Fruit fly (Drosophila melanogaster): ENCODE results near the gene CG6428.

CG6428 gene

dm6 chrX:3950199-3950645 lies 18.2 kb downstream of the CG6428 start (continued):
- TF ChIP-seq CG8765 (GFP tag; IDR thresholded peaks at IDR 0.05) = no peak
- no peak for TF ChIP-seq Mrtf (GFP tag; IDR thresholded peaks at IDR 0.05)
- no peak for TF ChIP-seq wek (GFP tag; optimal IDR thresholded peaks at IDR 0.05)
- peak; percentile 47; the same call in 2 of the 3 replicates for TF ChIP-seq row (GFP tag; IDR thresholded peaks at IDR 0.05)
- peak; percentile 14 for TF ChIP-seq D19B (GFP tag; optimal IDR thresholded peaks at IDR 0.05)
- peak; percentile 82 for TF ChIP-seq sens (GFP tag)
- peak; percentile 64 for TF ChIP-seq mam (GFP tag; optimal IDR thresholded peaks at IDR 0.05)
- no peak for TF ChIP-seq Trl (optimal IDR thresholded peaks at IDR 0.05)
- TF ChIP-seq Trl (GFP tag; optimal IDR thresholded peaks at IDR 0.05) = peak; percentile 17
- TF ChIP-seq amos (GFP tag; IDR thresholded peaks at IDR 0.05; ENCODE audit: partially characterized antibody) = no peak
- no peak for TF ChIP-seq CG4404 (GFP tag; IDR thresholded peaks at IDR 0.05)
- TF ChIP-seq Ssrp (tag; optimal IDR thresholded peaks at IDR 0.05) = no peak
- TF ChIP-seq CG14441 (GFP tag; IDR thresholded peaks at IDR 0.05) = 0 out of 2 replicates have a peak, but pooled peaks have one; percentile 11
- TF ChIP-seq NC2β (GFP tag; optimal IDR thresholded peaks at IDR 0.05) = no peak
- TF ChIP-seq gro (GFP tag; optimal IDR thresholded peaks at IDR 0.05) = no peak
- TF ChIP-seq CG6689 (GFP tag; IDR thresholded peaks at IDR 0.05) = peak; percentile 13; the same call in 1 of the 2 replicates
- TF ChIP-seq CG2199 (GFP tag; IDR thresholded peaks at IDR 0.05) = no peak
- no peak for TF ChIP-seq Dad (GFP tag; optimal IDR thresholded peaks at IDR 0.05)
- TF ChIP-seq CG30403 (GFP tag; optimal IDR thresholded peaks at IDR 0.05) = peak; percentile 41
- peak; percentile 25; the same call in 1 of the 2 replicates for TF ChIP-seq Atf6 (GFP tag; IDR thresholded peaks at IDR 0.05)

DNA sequence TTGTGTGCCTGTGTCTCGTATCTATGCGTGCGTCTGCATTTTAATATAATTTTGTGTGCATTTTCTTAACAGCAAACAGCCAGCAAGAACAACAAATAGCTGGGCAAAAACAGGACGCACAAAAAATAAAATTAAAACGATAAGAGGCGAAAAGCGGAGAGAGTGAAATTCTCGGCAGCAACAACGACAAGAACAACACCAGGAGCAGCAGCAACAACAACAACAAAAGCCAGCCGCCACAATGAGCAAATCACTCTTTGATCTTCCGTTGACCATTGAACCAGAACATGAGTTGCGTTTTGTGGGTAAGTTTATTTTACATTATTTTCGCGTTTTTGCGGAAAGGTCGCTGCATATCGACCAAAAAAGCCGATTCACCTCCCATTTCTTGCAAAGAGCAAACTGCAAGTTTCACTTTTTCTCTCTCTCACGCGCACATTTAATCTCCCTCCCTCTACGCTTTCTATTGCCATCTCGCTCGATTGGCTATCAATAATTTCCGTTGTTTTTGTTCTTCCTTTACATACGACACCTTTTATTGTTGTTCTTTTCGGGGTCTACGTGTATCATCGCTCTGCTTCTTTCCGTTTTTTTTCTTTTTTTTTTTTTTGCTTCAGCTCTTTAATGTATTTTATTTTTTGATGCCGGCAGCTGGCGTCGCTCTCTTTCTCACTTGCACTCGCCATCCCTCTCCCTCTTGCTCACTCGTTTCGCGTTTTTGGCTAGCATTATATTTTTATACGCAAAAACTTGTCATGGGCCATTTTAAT lies 18.9 kb downstream of the CG6428 start:
- TF ChIP-seq BtbVII (GFP tag; optimal IDR thresholded peaks at IDR 0.05) = no peak
- TF ChIP-seq CG4820 (GFP tag; optimal IDR thresholded peaks at IDR 0.05) = no peak
- TF ChIP-seq lbe (GFP tag; optimal IDR thresholded peaks at IDR 0.05) = peak; percentile 44
- peak; percentile 90 for TF ChIP-seq CG4360 (GFP tag; IDR thresholded peaks at IDR 0.05)
- TF ChIP-seq CG13624 (GFP tag; optimal IDR thresholded peaks at IDR 0.05) = no peak
- no peak for TF ChIP-seq Side (GFP tag; optimal IDR thresholded peaks at IDR 0.05)
- TF ChIP-seq tin (GFP tag; optimal IDR thresholded peaks at IDR 0.05) = no peak
- TF ChIP-seq CG4617 (GFP tag; optimal IDR thresholded peaks at IDR 0.05; ENCODE audit: borderline replicate concordance) = no peak
- TF ChIP-seq gsb (GFP tag; IDR thresholded peaks at IDR 0.05) = no peak
- peak; percentile 13; the same call in 1 of the 2 replicates for TF ChIP-seq Adf1 (GFP tag; IDR thresholded peaks at IDR 0.05)
- no peak for TF ChIP-seq tx (GFP tag; optimal IDR thresholded peaks at IDR 0.05)
- TF ChIP-seq CG1602 (GFP tag; optimal IDR thresholded peaks at IDR 0.05) = no peak
- TF ChIP-seq CG10366 (GFP tag; IDR thresholded peaks at IDR 0.05) = no peak
- peak; percentile 32 for TF ChIP-seq sd (tag; optimal IDR thresholded peaks at IDR 0.05)
- no peak for TF ChIP-seq nau (GFP tag; optimal IDR thresholded peaks at IDR 0.05)
- peak; percentile 23; the same call in 1 of the 3 replicates for TF ChIP-seq CG34422 (GFP tag; IDR thresholded peaks at IDR 0.05)
- TF ChIP-seq CG7963 (GFP tag; IDR thresholded peaks at IDR 0.05; ENCODE audit: partially characterized antibody) = no peak
- TF ChIP-seq NC2α (GFP tag; optimal IDR thresholded peaks at IDR 0.05) = no peak
- no peak for TF ChIP-seq kni (GFP tag; optimal IDR thresholded peaks at IDR 0.05)
- TF ChIP-seq gsb-n (tag; optimal IDR thresholded peaks at IDR 0.05) = no peak
- TF ChIP-seq Hey (tag; optimal IDR thresholded peaks at IDR 0.05) = no peak
- no peak for TF ChIP-seq dpn (GFP tag; optimal IDR thresholded peaks at IDR 0.05)
- no peak for TF ChIP-seq slou (GFP tag; optimal IDR thresholded peaks at IDR 0.05)
- TF ChIP-seq CG18599 (GFP tag; optimal IDR thresholded peaks at IDR 0.05) = no peak
- TF ChIP-seq Rfx (GFP tag; IDR thresholded peaks at IDR 0.05) = no peak
- no peak for TF ChIP-seq CG10274 (GFP tag; optimal IDR thresholded peaks at IDR 0.05)
- peak; percentile 23 for TF ChIP-seq Blimp-1 (GFP tag; optimal IDR thresholded peaks at IDR 0.05)
- TF ChIP-seq bsh (GFP tag; optimal IDR thresholded peaks at IDR 0.05) = no peak
- TF ChIP-seq ERR (GFP tag; optimal IDR thresholded peaks at IDR 0.05) = no peak
- TF ChIP-seq ham (GFP tag; IDR thresholded peaks at IDR 0.05) = no peak
- TF ChIP-seq Scr (GFP tag; IDR thresholded peaks at IDR 0.05; ENCODE audit: partially characterized antibody) = peak; percentile 32
